Worm (Caenorhabditis elegans) whole organism, late embryonic: ENCODE data around the gene sbds-1.

Source experiments
- K09A11.1 ChIP-seq: sonication (generic microtip); optimal IDR thresholded peaks from 2 replicates; lab custom pipeline; 2017; ENCODE audit warnings: antibody characterized with exemption, mild to moderate bottlenecking, missing genetic modification characterization, missing compliant biosample characterization; ENCODE audit not compliant: insufficient read depth
- T23F11.4 ChIP-seq: fragments of 200-800 bp; sonication (Bioruptor generic); optimal IDR thresholded peaks from 2 replicates; lab custom pipeline; 2018; ENCODE audit warnings: mild to moderate bottlenecking, missing genetic modification characterization, missing compliant biosample characterization
- ama-1 ChIP-seq: fragments of 150-350 bp; optimal IDR thresholded peaks from 2 replicates; lab custom pipeline; 2014
- ceh-19 ChIP-seq: fragments of 200-800 bp; sonication (Bioruptor generic); optimal IDR thresholded peaks from 2 replicates; lab custom pipeline; 2018; ENCODE audit warnings: mild to moderate bottlenecking, missing genetic modification characterization, missing compliant biosample characterization
- ceh-2 ChIP-seq: sonication (generic microtip); optimal IDR thresholded peaks from 2 replicates; lab custom pipeline; 2016; ENCODE audit warnings: missing genotype, missing genetic modification characterization, missing compliant biosample characterization
- ceh-22 ChIP-seq: sonication (generic microtip); optimal IDR thresholded peaks from 2 replicates; lab custom pipeline; 2017; ENCODE audit warnings: missing biosample characterization, missing genetic modification characterization
- ceh-30 ChIP-seq: fragments of 150-350 bp; optimal IDR thresholded peaks from 2 replicates; lab custom pipeline; 2014; ENCODE audit warnings: missing biosample characterization, missing genetic modification characterization
- ceh-45 ChIP-seq: fragments of 200-800 bp; sonication (Bioruptor generic); IDR thresholded peaks from 2 replicates; pipeline ENCODE4 v1.3.6; 2022; ENCODE audit warnings: missing genetic modification reagents, missing genetic modification characterization, missing compliant biosample characterization
- ceh-48 ChIP-seq: sonication (generic microtip); optimal IDR thresholded peaks from 2 replicates; lab custom pipeline; 2016; ENCODE audit warnings: missing genetic modification characterization, inconsistent platforms, missing compliant biosample characterization
- ceh-9 ChIP-seq: sonication (generic microtip); optimal IDR thresholded peaks from 2 replicates; lab custom pipeline; 2016; ENCODE audit warnings: mild to moderate bottlenecking, missing genetic modification characterization, inconsistent platforms, missing compliant biosample characterization
- che-1 ChIP-seq: sonication (generic microtip); optimal IDR thresholded peaks from 2 replicates; lab custom pipeline; 2016; ENCODE audit warnings: mild to moderate bottlenecking, missing genetic modification characterization, missing compliant biosample characterization
- dve-1 ChIP-seq: sonication (generic microtip); optimal IDR thresholded peaks from 2 replicates; lab custom pipeline; 2017; ENCODE audit warnings: antibody characterized with exemption, mild to moderate bottlenecking, missing genetic modification characterization, missing compliant biosample characterization
- elt-2 ChIP-seq: sonication (generic microtip); optimal IDR thresholded peaks from 2 replicates; lab custom pipeline; 2016; ENCODE audit warnings: missing genetic modification reagents, missing genetic modification characterization, missing compliant biosample characterization
- elt-4 ChIP-seq: sonication (generic microtip); optimal IDR thresholded peaks from 2 replicates; lab custom pipeline; 2016; ENCODE audit warnings: missing genetic modification characterization, missing compliant biosample characterization
- fkh-6 ChIP-seq: sonication (generic microtip); optimal IDR thresholded peaks from 2 replicates; lab custom pipeline; 2016; ENCODE audit warnings: missing genetic modification characterization, missing compliant biosample characterization
- gmeb-2 ChIP-seq: sonication (generic microtip); optimal IDR thresholded peaks from 2 replicates; lab custom pipeline; 2016; ENCODE audit warnings: missing genetic modification characterization, inconsistent platforms, missing compliant biosample characterization
- hlh-13 ChIP-seq: fragments of 200-800 bp; sonication (Bioruptor generic); optimal IDR thresholded peaks from 2 replicates; lab custom pipeline; 2018; ENCODE audit warnings: mild to moderate bottlenecking, missing genetic modification characterization, missing compliant biosample characterization
- hlh-6 ChIP-seq: sonication (generic microtip); optimal IDR thresholded peaks from 2 replicates; lab custom pipeline; 2016; ENCODE audit warnings: missing genotype, missing genetic modification characterization, missing compliant biosample characterization
- lim-6 ChIP-seq: sonication (generic microtip); optimal IDR thresholded peaks from 2 replicates; lab custom pipeline; 2016; ENCODE audit warnings: missing genetic modification characterization, missing compliant biosample characterization
- lin-11 ChIP-seq: fragments of 200-800 bp; sonication (Bioruptor generic); optimal IDR thresholded peaks from 2 replicates; lab custom pipeline; 2018; ENCODE audit warnings: mild to moderate bottlenecking, missing genetic modification characterization, missing compliant biosample characterization
- mec-3 ChIP-seq: sonication (generic microtip); optimal IDR thresholded peaks from 2 replicates; lab custom pipeline; 2016; ENCODE audit warnings: borderline replicate concordance, missing genetic modification characterization, missing compliant biosample characterization
- nhr-11 ChIP-seq: fragments of 150-350 bp; optimal IDR thresholded peaks from 2 replicates; lab custom pipeline; 2014; ENCODE audit warnings: missing biosample characterization, missing genetic modification characterization
- nhr-232 ChIP-seq: sonication (generic microtip); optimal IDR thresholded peaks from 2 replicates; lab custom pipeline; 2016; ENCODE audit warnings: missing genetic modification characterization, missing compliant biosample characterization
- pag-3 ChIP-seq: sonication (generic microtip); optimal IDR thresholded peaks from 2 replicates; lab custom pipeline; 2016; ENCODE audit warnings: missing compliant biosample characterization, missing genetic modification characterization, borderline replicate concordance
- pat-9 ChIP-seq: fragments of 200-800 bp; sonication (Bioruptor generic); optimal IDR thresholded peaks from 2 replicates; lab custom pipeline; 2018; ENCODE audit warnings: mild to moderate bottlenecking, missing genetic modification characterization, moderate library complexity, missing compliant biosample characterization
- pax-1 ChIP-seq: fragments of 150-350 bp; optimal IDR thresholded peaks from 2 replicates; lab custom pipeline; 2014; ENCODE audit warnings: missing biosample characterization, missing genetic modification characterization
- pha-4 ChIP-seq: fragments of 150-350 bp; optimal IDR thresholded peaks from 2 replicates; lab custom pipeline; 2018; ENCODE audit warnings: missing biosample characterization, missing genetic modification reagents, missing genetic modification characterization
- pros-1 ChIP-seq: fragments of 150-350 bp; optimal IDR thresholded peaks from 2 replicates; lab custom pipeline; 2014; ENCODE audit warnings: missing biosample characterization, missing genetic modification reagents, missing genetic modification characterization
- ref-2 ChIP-seq: sonication (generic microtip); optimal IDR thresholded peaks from 2 replicates; lab custom pipeline; 2016; ENCODE audit warnings: missing genetic modification characterization, missing compliant biosample characterization
- sox-2 ChIP-seq: fragments of 200-800 bp; sonication (Bioruptor generic); IDR thresholded peaks from 2 replicates; pipeline ENCODE4 v1.3.6; 2022; ENCODE audit warnings: missing genetic modification reagents, missing genetic modification characterization, missing compliant biosample characterization
- sox-4 ChIP-seq: sonication (generic microtip); optimal IDR thresholded peaks from 2 replicates; lab custom pipeline; 2017; ENCODE audit warnings: mild to moderate bottlenecking, missing genetic modification characterization, inconsistent platforms, missing compliant biosample characterization
- syd-9 ChIP-seq: sonication (generic microtip); optimal IDR thresholded peaks from 2 replicates; lab custom pipeline; 2016; ENCODE audit warnings: mild to moderate bottlenecking, missing genetic modification characterization, moderate library complexity, missing compliant biosample characterization
- unc-42 ChIP-seq: sonication (generic microtip); optimal IDR thresholded peaks from 2 replicates; lab custom pipeline; 2016; ENCODE audit warnings: missing genotype, missing genetic modification characterization, missing compliant biosample characterization
- unc-55 ChIP-seq: sonication (generic microtip); optimal IDR thresholded peaks from 2 replicates; lab custom pipeline; 2017; ENCODE audit warnings: missing biosample characterization, missing genetic modification reagents, missing genetic modification characterization

The sbds-1 gene

ce11 chrIII:598168-598567 is 40.1 kb downstream of the sbds-1 start (continued):
- TF ChIP-seq ceh-45 (GFP tag; lab: Robert Waterston, UW) (no peak), syd-9 (no peak), ceh-19 (GFP tag; lab: Kevin White, UChicago) (no peak), ceh-22 (tag; lab: Kevin White, UChicago) (no peak), unc-42 (tag; lab: Kevin White, UChicago) (peak; percentile 96), elt-4 (tag; lab: Kevin White, UChicago) (no peak), dve-1 (tag; lab: Kevin White, UChicago) (no peak), T23F11.4 (no peak), hlh-13 (GFP tag; lab: Kevin White, UChicago) (no peak), nhr-11 (no peak), mec-3 (tag; lab: Kevin White, UChicago) (no peak), elt-2 (tag; lab: Kevin White, UChicago) (no peak), ref-2 (tag; lab: Kevin White, UChicago) (peak; percentile 40), pag-3 (tag; lab: Kevin White, UChicago) (no peak), nhr-232 (tag; lab: Kevin White, UChicago) (no peak), ceh-2 (tag; lab: Kevin White, UChicago) (no peak), fkh-6 (tag; lab: Kevin White, UChicago) (no peak), ceh-30 (tag; lab: Kevin White, UChicago) (no peak), hlh-6 (tag; lab: Kevin White, UChicago) (no peak), sox-2 (GFP tag; lab: Robert Waterston, UW) (no peak), K09A11.1 (tag; lab: Kevin White, UChicago) (no peak), unc-55 (GFP tag; lab: Kevin White, UChicago) (no peak), pax-1 (tag; lab: Kevin White, UChicago) (no peak), lin-11 (tag; lab: Kevin White, UChicago) (no peak), lim-6 (tag; lab: Kevin White, UChicago) (no peak)

ce11 chrIII:595449-595848 is 42.8 kb downstream of the sbds-1 start:
- TF ChIP-seq pha-4 (tag; lab: Kevin White, UChicago) (no peak), unc-55 (GFP tag; lab: Kevin White, UChicago) (no peak), sox-4 (no peak), gmeb-2 (no peak), ama-1 (lab: Kevin White, UChicago) (no peak), pax-1 (tag; lab: Kevin White, UChicago) (no peak), K09A11.1 (tag; lab: Kevin White, UChicago) (no peak), dve-1 (tag; lab: Kevin White, UChicago) (no peak), pat-9 (tag; lab: Kevin White, UChicago) (no peak), che-1 (no peak), ceh-2 (tag; lab: Kevin White, UChicago) (no peak), ceh-9 (no peak)

ce11 chrIII:587009-587408 is 51.2 kb downstream of the sbds-1 start, which contains the start of gene helq-1:
Gene helq-1 (minus strand): TSS chrIII:587109.
- TF ChIP-seq pat-9 (tag; lab: Kevin White, UChicago) (no peak), unc-42 (tag; lab: Kevin White, UChicago) (no peak), ceh-48 (tag; lab: Kevin White, UChicago) (no peak), ref-2 (tag; lab: Kevin White, UChicago) (no peak), pros-1 (tag; lab: Kevin White, UChicago) (no peak)
